Worm (Caenorhabditis elegans): ENCODE results near the gene F22H10.2.
A peak's percentile ranks its signal among the peaks of the same experiment; 100 is the strongest.

The F22H10.2 gene

ce11 chrX:16724954-16725353 lies 45.6 kb downstream of the F22H10.2 start (continued):
- TF ChIP-seq lin-40 (tag; optimal IDR thresholded peaks at IDR 0.05), result peak; percentile 72
- TF ChIP-seq athp-1 (tag; optimal IDR thresholded peaks at IDR 0.05), result no peak
- no peak for TF ChIP-seq rcor-1 (GFP tag; IDR thresholded peaks at IDR 0.05)
- TF ChIP-seq tlf-1 (GFP tag; optimal IDR thresholded peaks at IDR 0.05), result peak; percentile 32
- peak; percentile 77 for TF ChIP-seq somi-1 (GFP tag; optimal IDR thresholded peaks at IDR 0.05)

- TF ChIP-seq madf-3 (GFP tag; IDR thresholded peaks at IDR 0.05), result no peak
- no peak for TF ChIP-seq xnd-1 (tag; optimal IDR thresholded peaks at IDR 0.05)
- TF ChIP-seq B0035.1 (tag; optimal IDR thresholded peaks at IDR 0.05), result peak; percentile 49
- 0 out of 2 replicates have a peak, but pooled peaks have one; percentile 39 for TF ChIP-seq Y95B8A.8 (GFP tag; IDR thresholded peaks at IDR 0.05)
- no peak for TF ChIP-seq Y56A3A.18 (GFP tag; IDR thresholded peaks at IDR 0.05)
- TF ChIP-seq hlh-26 (GFP tag; conservative IDR thresholded peaks at IDR 0.05), result no peak
- TF ChIP-seq nhr-179 (tag; optimal IDR thresholded peaks at IDR 0.05), result no peak
- TF ChIP-seq ceh-100 (GFP tag; IDR thresholded peaks at IDR 0.05), result no peak
- TF ChIP-seq hsf-1 (GFP tag; IDR thresholded peaks at IDR 0.05), result no peak
- peak; percentile 95 for TF ChIP-seq K12H6.12 (tag; optimal IDR thresholded peaks at IDR 0.05)
- TF ChIP-seq ztf-6 (GFP tag; IDR thresholded peaks at IDR 0.05), result 0 out of 2 replicates have a peak, but pooled peaks have one; percentile 24
- peak; percentile 92 for TF ChIP-seq ztf-26 (tag; optimal IDR thresholded peaks at IDR 0.05)
- TF ChIP-seq nhr-80 (tag; optimal IDR thresholded peaks at IDR 0.05), result peak; percentile 94
- TF ChIP-seq lin-40 (tag; optimal IDR thresholded peaks at IDR 0.05), result peak; percentile 92
- no peak for TF ChIP-seq madf-8 (GFP tag; conservative IDR thresholded peaks at IDR 0.05)
- peak; percentile 40 for TF ChIP-seq F10E7.11 (tag; optimal IDR thresholded peaks at IDR 0.05)
- peak; percentile 84 for TF ChIP-seq lin-26 (GFP tag; IDR thresholded peaks at IDR 0.05)
- peak; percentile 16 for TF ChIP-seq snpc-4 (GFP tag; optimal IDR thresholded peaks at IDR 0.05)
- peak; percentile 59 to 78 (median 70) for TF ChIP-seq snpc-4 (tag; optimal IDR thresholded peaks at IDR 0.05)
- peak; percentile 83 for TF ChIP-seq nfyb-1 (GFP tag; IDR thresholded peaks at IDR 0.05)
- TF ChIP-seq hmg-1.2 (GFP tag; IDR thresholded peaks at IDR 0.05), result peak; percentile 90
- TF ChIP-seq zfh-2 (GFP tag; conservative IDR thresholded peaks at IDR 0.05), result peak; percentile 97
- TF ChIP-seq T26A5.8 (tag; optimal IDR thresholded peaks at IDR 0.05), result no peak
- no peak for TF ChIP-seq rpc-1 (optimal IDR thresholded peaks at IDR 0.05)
- no peak for TF ChIP-seq rpc-1 (tag; optimal IDR thresholded peaks at IDR 0.05)
- no peak for TF ChIP-seq T07F8.4 (tag; optimal IDR thresholded peaks at IDR 0.05)
- peak; percentile 47 for TF ChIP-seq ztf-3 (GFP tag; optimal IDR thresholded peaks at IDR 0.05)
- no peak for TF ChIP-seq lag-1 (GFP tag; IDR thresholded peaks at IDR 0.05)
- TF ChIP-seq F37B4.10 (GFP tag; IDR thresholded peaks at IDR 0.05), result 0 out of 2 replicates have a peak, but pooled peaks have one; percentile 37
- no peak; the same call in 1 of the 2 replicates for TF ChIP-seq ceh-91 (GFP tag; IDR thresholded peaks at IDR 0.05)
- TF ChIP-seq attf-5 (GFP tag; optimal IDR thresholded peaks at IDR 0.05), result peak; percentile 85
- no peak for TF ChIP-seq F57C9.4 (tag; optimal IDR thresholded peaks at IDR 0.05)
- no peak for TF ChIP-seq Y67H2A.10 (GFP tag; conservative IDR thresholded peaks at IDR 0.05)
- no peak for TF ChIP-seq F33H1.4 (GFP tag; IDR thresholded peaks at IDR 0.05)
- TF ChIP-seq egl-18 (GFP tag; IDR thresholded peaks at IDR 0.05), result 0 out of 2 replicates have a peak, but pooled peaks have one; percentile 55
- no peak for TF ChIP-seq F49E8.2 (tag; optimal IDR thresholded peaks at IDR 0.05; ENCODE audit: insufficient read depth)
- TF ChIP-seq akir-1 (GFP tag; optimal IDR thresholded peaks at IDR 0.05), result peak; percentile 31
- TF ChIP-seq F55B11.4 (tag; optimal IDR thresholded peaks at IDR 0.05; ENCODE audit: borderline replicate concordance, insufficient read depth), result no peak
- 0 out of 2 replicates have a peak, but pooled peaks have one; percentile 63 for TF ChIP-seq Y53G8AR.9 (GFP tag; conservative IDR thresholded peaks at IDR 0.05)
- TF ChIP-seq tbx-9 (tag; optimal IDR thresholded peaks at IDR 0.05; ENCODE audit: borderline replicate concordance), result no peak
- TF ChIP-seq F52B5.7 (tag; optimal IDR thresholded peaks at IDR 0.05), result peak; percentile 40
- no peak for TF ChIP-seq sea-2 (GFP tag; IDR thresholded peaks at IDR 0.05)
- peak; percentile 5 for TF ChIP-seq B0261.1 (tag; optimal IDR thresholded peaks at IDR 0.05)
- TF ChIP-seq cebp-2 (GFP tag; IDR thresholded peaks at IDR 0.05), result no peak
These were observed 47.5 kb downstream of the F22H10.2 start for ce11 chrX:16726879-16727278.
